Comparison of ENCODE assay signal across 2 fruit fly cellular contexts in the genomic region with DNA sequence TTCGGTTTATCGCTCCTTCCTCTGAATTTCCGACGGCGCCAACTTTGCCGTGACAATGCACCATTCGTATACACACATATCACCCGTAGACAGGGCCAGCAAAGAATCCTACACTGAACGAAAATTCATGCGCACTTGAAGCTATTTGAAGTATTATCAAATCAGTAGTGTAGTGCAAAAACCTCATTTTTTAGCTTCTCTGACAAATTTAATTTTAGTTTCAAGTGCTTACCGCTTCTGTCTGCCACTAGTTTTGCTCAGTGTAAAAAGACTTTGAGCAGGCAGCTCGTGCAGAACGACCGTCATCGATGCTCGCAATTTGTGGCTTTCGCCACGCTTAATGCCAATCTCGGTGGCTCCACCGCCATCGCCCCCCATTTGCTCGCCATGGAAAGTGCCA.
TF ChIP-seq lines count a peak whose summit lies in the region.

No protein-coding gene starts in this region.

TF ChIP-seq in whole organism, embryonic, 481 proteins besides CTCF, POLR2A, EP300 and RAD21 (continued from another document and continues in another):
- TF ChIP-seq Hr51 (GFP tag; optimal IDR thresholded peaks at IDR 0.05; lab: Kevin White, UChicago) = peak in 1 of 2 experiments; percentile 6
- TF ChIP-seq Poxn (GFP tag; IDR thresholded peaks at IDR 0.05; lab: Robert Waterston, UW) = no peak
- TF ChIP-seq CG14667 (GFP tag; IDR thresholded peaks at IDR 0.05; lab: Robert Waterston, UW) = peak; percentile 44; the same call in 1 of the 2 replicates
- 0 out of 3 replicates have a peak, but pooled peaks have one; percentile 47 for TF ChIP-seq CG2889 (GFP tag; IDR thresholded peaks at IDR 0.05; lab: Robert Waterston, UW)
- TF ChIP-seq CG5953 (GFP tag; IDR thresholded peaks at IDR 0.05; lab: Robert Waterston, UW) = 0 out of 2 replicates have a peak, but pooled peaks have one; percentile 22
- TF ChIP-seq Deaf1 (tag; optimal IDR thresholded peaks at IDR 0.05; lab: Kevin White, UChicago) = no peak
- peak; percentile 39; the same call in 1 of the 2 replicates for TF ChIP-seq sim (GFP tag; IDR thresholded peaks at IDR 0.05; lab: Robert Waterston, UW)
- TF ChIP-seq CG18262 (tag; optimal IDR thresholded peaks at IDR 0.05; lab: Kevin White, UChicago) = peak; percentile 23
- TF ChIP-seq insv (GFP tag; optimal IDR thresholded peaks at IDR 0.05; lab: Kevin White, UChicago) = no peak
- no peak for TF ChIP-seq Asciz (GFP tag; optimal IDR thresholded peaks at IDR 0.05; lab: Kevin White, UChicago)
- no peak; the same call in 1 of the 2 replicates for TF ChIP-seq CG10366 (GFP tag; IDR thresholded peaks at IDR 0.05; lab: Robert Waterston, UW)
- peak; percentile 7 for TF ChIP-seq repo (GFP tag; optimal IDR thresholded peaks at IDR 0.05; lab: Kevin White, UChicago)
- peak; percentile 6 for TF ChIP-seq nom (GFP tag; optimal IDR thresholded peaks at IDR 0.05; lab: Kevin White, UChicago)
- TF ChIP-seq odd (GFP tag; optimal IDR thresholded peaks at IDR 0.05; lab: Kevin White, UChicago) = no peak
- TF ChIP-seq az2 (GFP tag; optimal IDR thresholded peaks at IDR 0.05; lab: Kevin White, UChicago) = peak; percentile 36
- TF ChIP-seq CG4820 (GFP tag; optimal IDR thresholded peaks at IDR 0.05; lab: Kevin White, UChicago) = peak; percentile 28
- no peak for TF ChIP-seq NFAT (GFP tag; IDR thresholded peaks at IDR 0.05; lab: Robert Waterston, UW)
- TF ChIP-seq CG12942 (GFP tag; optimal IDR thresholded peaks at IDR 0.05; lab: Kevin White, UChicago) = peak; percentile 60
- no peak for TF ChIP-seq CG31388 (GFP tag; optimal IDR thresholded peaks at IDR 0.05; lab: Kevin White, UChicago)
- TF ChIP-seq Myb (GFP tag; optimal IDR thresholded peaks at IDR 0.05; lab: Kevin White, UChicago) = no peak
- TF ChIP-seq croc (GFP tag; conservative IDR thresholded peaks at IDR 0.05; lab: Robert Waterston, UW) = no peak; the same call in 2 of the 3 replicates
- no peak for TF ChIP-seq Doc3 (GFP tag; IDR thresholded peaks at IDR 0.05; lab: Robert Waterston, UW; ENCODE audit: partially characterized antibody)
- peak; percentile 19 for TF ChIP-seq Atf-2 (GFP tag; optimal IDR thresholded peaks at IDR 0.05; lab: Kevin White, UChicago)
- peak; percentile 49 for TF ChIP-seq CG12391 (tag; optimal IDR thresholded peaks at IDR 0.05; lab: Kevin White, UChicago)
- no peak for TF ChIP-seq Hand (GFP tag; optimal IDR thresholded peaks at IDR 0.05; lab: Kevin White, UChicago)
- peak; percentile 33; the same call in 1 of the 2 replicates for TF ChIP-seq CG11247 (GFP tag; IDR thresholded peaks at IDR 0.05; lab: Robert Waterston, UW)
- 0 out of 2 replicates have a peak, but pooled peaks have one; percentile 21 for TF ChIP-seq al (GFP tag; IDR thresholded peaks at IDR 0.05; lab: Robert Waterston, UW)
- TF ChIP-seq CG15269 (tag; optimal IDR thresholded peaks at IDR 0.05; lab: Kevin White, UChicago) = peak; percentile 36
- no peak for TF ChIP-seq sc (optimal IDR thresholded peaks at IDR 0.05; lab: Kevin White, UChicago)
- TF ChIP-seq sc (GFP tag; optimal IDR thresholded peaks at IDR 0.05; lab: Kevin White, UChicago) = no peak
- TF ChIP-seq CG8944 (GFP tag; optimal IDR thresholded peaks at IDR 0.05; lab: Kevin White, UChicago) = peak; percentile 44
- TF ChIP-seq Mrtf (GFP tag; IDR thresholded peaks at IDR 0.05; lab: Robert Waterston, UW) = peak; percentile 40; the same call in 1 of the 3 replicates
- no peak for TF ChIP-seq tio (GFP tag; optimal IDR thresholded peaks at IDR 0.05; lab: Kevin White, UChicago)
- no peak for TF ChIP-seq Bteb2 (GFP tag; optimal IDR thresholded peaks at IDR 0.05; lab: Kevin White, UChicago)
- no peak for TF ChIP-seq dati (GFP tag; IDR thresholded peaks at IDR 0.05; lab: Robert Waterston, UW)
- peak; percentile 8 for TF ChIP-seq NC2β (GFP tag; optimal IDR thresholded peaks at IDR 0.05; lab: Kevin White, UChicago)
- no peak for TF ChIP-seq gro (GFP tag; optimal IDR thresholded peaks at IDR 0.05; lab: Kevin White, UChicago)
- peak; percentile 18 for TF ChIP-seq Fer3 (tag; optimal IDR thresholded peaks at IDR 0.05; lab: Kevin White, UChicago)
- peak; percentile 49; the same call in 1 of the 2 replicates for TF ChIP-seq HLH3B (GFP tag; IDR thresholded peaks at IDR 0.05; lab: Robert Waterston, UW)
- TF ChIP-seq Abd-B (GFP tag; optimal IDR thresholded peaks at IDR 0.05; lab: Kevin White, UChicago) = peak; percentile 18
- TF ChIP-seq Antp (GFP tag; optimal IDR thresholded peaks at IDR 0.05; lab: Kevin White, UChicago) = peak; percentile 63
- peak; percentile 26 for TF ChIP-seq slp2 (GFP tag; optimal IDR thresholded peaks at IDR 0.05; lab: Kevin White, UChicago)
- no peak for TF ChIP-seq unpg (GFP tag; optimal IDR thresholded peaks at IDR 0.05; lab: Kevin White, UChicago)
- no peak for TF ChIP-seq Dfd (GFP tag; optimal IDR thresholded peaks at IDR 0.05; lab: Kevin White, UChicago)
- TF ChIP-seq CG7839 (tag; optimal IDR thresholded peaks at IDR 0.05; lab: Kevin White, UChicago) = peak; percentile 52
- peak; percentile 7; the same call in 1 of the 2 replicates for TF ChIP-seq CG4404 (GFP tag; IDR thresholded peaks at IDR 0.05; lab: Robert Waterston, UW)
- TF ChIP-seq Elba2 (GFP tag; optimal IDR thresholded peaks at IDR 0.05; lab: Kevin White, UChicago) = no peak
- no peak for TF ChIP-seq Mes4 (GFP tag; optimal IDR thresholded peaks at IDR 0.05; lab: Kevin White, UChicago)
- no peak for TF ChIP-seq NC2α (GFP tag; optimal IDR thresholded peaks at IDR 0.05; lab: Kevin White, UChicago)
- TF ChIP-seq Side (GFP tag; optimal IDR thresholded peaks at IDR 0.05; lab: Kevin White, UChicago) = peak; percentile 2
- peak; percentile 81 for TF ChIP-seq sens (GFP tag; lab: Kevin White, UChicago)
- no peak for TF ChIP-seq Stat92E (GFP tag; optimal IDR thresholded peaks at IDR 0.05; lab: Kevin White, UChicago)
- TF ChIP-seq ken (GFP tag; IDR thresholded peaks at IDR 0.05; lab: Robert Waterston, UW) = peak; percentile 51; the same call in 1 of the 3 replicates
- no peak for TF ChIP-seq CG10462 (GFP tag; optimal IDR thresholded peaks at IDR 0.05; lab: Kevin White, UChicago)
- TF ChIP-seq CG11456 (GFP tag; IDR thresholded peaks at IDR 0.05; lab: Robert Waterston, UW) = peak; percentile 60; the same call in 1 of the 3 replicates
- no peak for TF ChIP-seq nerfin-1 (tag; optimal IDR thresholded peaks at IDR 0.05; lab: Kevin White, UChicago)
- 0 out of 2 replicates have a peak, but pooled peaks have one; percentile 8 for TF ChIP-seq Oaz (GFP tag; IDR thresholded peaks at IDR 0.05; lab: Robert Waterston, UW)
- TF ChIP-seq pb (GFP tag; optimal IDR thresholded peaks at IDR 0.05; lab: Kevin White, UChicago) = peak; percentile 34
- peak; percentile 59; the same call in 1 of the 2 replicates for TF ChIP-seq CG17328 (GFP tag; IDR thresholded peaks at IDR 0.05; lab: Robert Waterston, UW)
- peak; percentile 2 for TF ChIP-seq CG3163 (GFP tag; optimal IDR thresholded peaks at IDR 0.05; lab: Kevin White, UChicago)
- TF ChIP-seq CG9876 (GFP tag; optimal IDR thresholded peaks at IDR 0.05; lab: Kevin White, UChicago) = no peak
- peak; percentile 56 for TF ChIP-seq zen (tag; optimal IDR thresholded peaks at IDR 0.05; lab: Kevin White, UChicago)

TF ChIP-seq in whole organism, prepupa, 60 proteins besides CTCF, POLR2A, EP300 and RAD21 (continued from another document):
- peak; percentile 66 for TF ChIP-seq lz (GFP tag; optimal IDR thresholded peaks at IDR 0.05; lab: Kevin White, UChicago)
- no peak for TF ChIP-seq Hr4 (GFP tag; optimal IDR thresholded peaks at IDR 0.05; lab: Kevin White, UChicago)
- peak; percentile 76 for TF ChIP-seq acj6 (GFP tag; optimal IDR thresholded peaks at IDR 0.05; lab: Kevin White, UChicago)
- TF ChIP-seq CG7368 (GFP tag; optimal IDR thresholded peaks at IDR 0.05; lab: Kevin White, UChicago) = peak; percentile 68
- TF ChIP-seq CG10631 (GFP tag; optimal IDR thresholded peaks at IDR 0.05; lab: Kevin White, UChicago) = no peak
- peak; percentile 52 for TF ChIP-seq CG11902 (GFP tag; optimal IDR thresholded peaks at IDR 0.05; lab: Kevin White, UChicago)
- TF ChIP-seq vri (GFP tag; optimal IDR thresholded peaks at IDR 0.05; lab: Kevin White, UChicago) = peak; percentile 28
- no peak for TF ChIP-seq Eip93F (GFP tag; optimal IDR thresholded peaks at IDR 0.05; lab: Kevin White, UChicago)
- peak; percentile 46 for TF ChIP-seq Sox15 (GFP tag; optimal IDR thresholded peaks at IDR 0.05; lab: Kevin White, UChicago)
- TF ChIP-seq cyc (GFP tag; optimal IDR thresholded peaks at IDR 0.05; lab: Kevin White, UChicago) = peak; percentile 72
- peak; percentile 64 for TF ChIP-seq CG3032 (tag; optimal IDR thresholded peaks at IDR 0.05; lab: Kevin White, UChicago)
- TF ChIP-seq Gug (GFP tag; IDR thresholded peaks at IDR 0.05; lab: Robert Waterston, UW) = peak; percentile 73
- TF ChIP-seq Hr39 (GFP tag; optimal IDR thresholded peaks at IDR 0.05; lab: Kevin White, UChicago) = peak; percentile 77
- TF ChIP-seq eg (GFP tag; IDR thresholded peaks at IDR 0.05; lab: Robert Waterston, UW) = peak; percentile 85
- TF ChIP-seq CG8119 (GFP tag; IDR thresholded peaks at IDR 0.05; lab: Robert Waterston, UW) = peak; percentile 83
- TF ChIP-seq topi (GFP tag; optimal IDR thresholded peaks at IDR 0.05; lab: Kevin White, UChicago) = peak; percentile 62
- no peak for TF ChIP-seq CG6808 (GFP tag; optimal IDR thresholded peaks at IDR 0.05; lab: Kevin White, UChicago)
- TF ChIP-seq ss (GFP tag; optimal IDR thresholded peaks at IDR 0.05; lab: Kevin White, UChicago) = no peak
- TF ChIP-seq esn (GFP tag; optimal IDR thresholded peaks at IDR 0.05; lab: Kevin White, UChicago) = peak; percentile 66
- TF ChIP-seq CG8319 (GFP tag; optimal IDR thresholded peaks at IDR 0.05; lab: Kevin White, UChicago) = no peak
- no peak for TF ChIP-seq spab (GFP tag; optimal IDR thresholded peaks at IDR 0.05; lab: Kevin White, UChicago)
- TF ChIP-seq CG15336 (GFP tag; IDR thresholded peaks at IDR 0.05; lab: Robert Waterston, UW) = peak; percentile 87
- TF ChIP-seq fkh (GFP tag; optimal IDR thresholded peaks at IDR 0.05; lab: Kevin White, UChicago) = no peak
- TF ChIP-seq OdsH (GFP tag; optimal IDR thresholded peaks at IDR 0.05; lab: Kevin White, UChicago) = peak; percentile 81
- no peak for TF ChIP-seq CG6276 (GFP tag; optimal IDR thresholded peaks at IDR 0.05; lab: Kevin White, UChicago)
- TF ChIP-seq fd85E (GFP tag; optimal IDR thresholded peaks at IDR 0.05; lab: Kevin White, UChicago) = no peak
- TF ChIP-seq dsx (GFP tag; optimal IDR thresholded peaks at IDR 0.05; lab: Kevin White, UChicago; ENCODE audit: poor library complexity, severe bottlenecking) = no peak
- TF ChIP-seq CG10669 (GFP tag; optimal IDR thresholded peaks at IDR 0.05; lab: Kevin White, UChicago) = no peak
- no peak for TF ChIP-seq net (GFP tag; optimal IDR thresholded peaks at IDR 0.05; lab: Kevin White, UChicago)
- TF ChIP-seq Sox14 (GFP tag; optimal IDR thresholded peaks at IDR 0.05; lab: Kevin White, UChicago) = peak; percentile 77
- TF ChIP-seq CG6854 (GFP tag; optimal IDR thresholded peaks at IDR 0.05; lab: Kevin White, UChicago) = peak; percentile 8
- peak; percentile 76 for TF ChIP-seq Lpt (GFP tag; optimal IDR thresholded peaks at IDR 0.05; lab: Kevin White, UChicago)
- TF ChIP-seq CG16779 (tag; optimal IDR thresholded peaks at IDR 0.05; lab: Kevin White, UChicago) = peak; percentile 44
- no peak for TF ChIP-seq Ets21C (GFP tag; optimal IDR thresholded peaks at IDR 0.05; lab: Kevin White, UChicago)
- TF ChIP-seq CG11294 (GFP tag; IDR thresholded peaks at IDR 0.05; lab: Robert Waterston, UW) = peak; percentile 59
- peak; percentile 84 for TF ChIP-seq CG3919 (GFP tag; optimal IDR thresholded peaks at IDR 0.05; lab: Kevin White, UChicago)
- TF ChIP-seq CG31627 (GFP tag; optimal IDR thresholded peaks at IDR 0.05; lab: Kevin White, UChicago) = peak; percentile 72
